Worm (Caenorhabditis elegans) whole organism, L2 larva: ENCODE results near the gene col-8.

Experiments
- C34F6.9 ChIP-seq: fragments of 150-350 bp; optimal IDR thresholded peaks from 2 replicates; lab custom pipeline; 2014; ENCODE audit warnings: missing biosample characterization, missing genetic modification characterization
- F13H6.1 ChIP-seq: sonication (generic microtip); optimal IDR thresholded peaks from 2 replicates; lab custom pipeline; 2016; ENCODE audit warnings: missing genetic modification characterization, missing compliant biosample characterization
- R02D3.7 ChIP-seq: fragments of 150-350 bp; optimal IDR thresholded peaks from 2 replicates; lab custom pipeline; 2014; ENCODE audit warnings: missing biosample characterization, missing genetic modification characterization
- Y55F3AM.14 ChIP-seq: fragments of 200-800 bp; sonication (Bioruptor generic); optimal IDR thresholded peaks from 2 replicates; lab custom pipeline; 2018; ENCODE audit warnings: mild to moderate bottlenecking, missing genetic modification characterization, missing compliant biosample characterization
- ZK546.5 ChIP-seq: sonication (generic microtip); optimal IDR thresholded peaks from 2 replicates; lab custom pipeline; 2017; ENCODE audit warnings: missing biosample characterization, missing genetic modification characterization
- alr-1 ChIP-seq: fragments of 150-350 bp; optimal IDR thresholded peaks from 2 replicates; lab custom pipeline; 2014; ENCODE audit warnings: missing biosample characterization, missing genetic modification characterization
- aly-2 ChIP-seq: fragments of 150-350 bp; optimal IDR thresholded peaks from 2 replicates; lab custom pipeline; 2014; ENCODE audit warnings: missing biosample characterization, missing genetic modification characterization
- ama-1 ChIP-seq: fragments of 150-350 bp; optimal IDR thresholded peaks from 2 replicates; lab custom pipeline; 2018; ENCODE audit warnings: inconsistent platforms
- blmp-1 ChIP-seq: sonication (generic microtip); optimal IDR thresholded peaks from 2 replicates; lab custom pipeline; 2017; ENCODE audit warnings: missing genetic modification characterization, mild to moderate bottlenecking, missing compliant biosample characterization, antibody characterized with exemption, moderate library complexity; ENCODE audit not compliant: insufficient read depth
- ceh-16 ChIP-seq: fragments of 150-350 bp; optimal IDR thresholded peaks from 2 replicates; lab custom pipeline; 2014; ENCODE audit warnings: missing biosample characterization, missing genetic modification characterization
- ceh-82 ChIP-seq: fragments of 150-350 bp; optimal IDR thresholded peaks from 2 replicates; lab custom pipeline; 2014; ENCODE audit warnings: missing biosample characterization, missing genetic modification characterization
- crh-2 ChIP-seq: sonication (generic microtip); optimal IDR thresholded peaks from 2 replicates; lab custom pipeline; 2017; ENCODE audit warnings: missing biosample characterization, missing genetic modification characterization
- dmd-4 ChIP-seq: sonication (generic microtip); optimal IDR thresholded peaks from 2 replicates; lab custom pipeline; 2017; ENCODE audit warnings: missing biosample characterization, missing genetic modification characterization
- egl-27 ChIP-seq: sonication (generic microtip); optimal IDR thresholded peaks from 3 replicates; lab custom pipeline; 2017; ENCODE audit warnings: missing biosample characterization, missing genetic modification reagents, missing genetic modification characterization
- elt-1 ChIP-seq: fragments of 150-350 bp; optimal IDR thresholded peaks from 2 replicates; lab custom pipeline; 2014; ENCODE audit warnings: missing biosample characterization, missing genetic modification characterization
- elt-3 ChIP-seq: sonication (generic microtip); optimal IDR thresholded peaks from 2 replicates; lab custom pipeline; 2017; ENCODE audit warnings: missing biosample characterization, missing genetic modification characterization
- fos-1 ChIP-seq: fragments of 150-350 bp; optimal IDR thresholded peaks from 2 replicates; lab custom pipeline; 2014; ENCODE audit warnings: missing biosample characterization, missing genetic modification characterization
- gmeb-1 ChIP-seq: fragments of 150-350 bp; optimal IDR thresholded peaks from 2 replicates; lab custom pipeline; 2014; ENCODE audit warnings: missing biosample characterization, missing genetic modification characterization
- lin-13 ChIP-seq: fragments of 150-350 bp; optimal IDR thresholded peaks from 2 replicates; lab custom pipeline; 2014; ENCODE audit warnings: missing biosample characterization, missing genetic modification reagents, missing genetic modification characterization
- lin-39 ChIP-seq: fragments of 150-350 bp; optimal IDR thresholded peaks from 2 replicates; lab custom pipeline; 2014; ENCODE audit warnings: missing biosample characterization, missing genetic modification reagents, missing genetic modification characterization
- lsy-2 ChIP-seq, 2 experiments: fragments of 150-350 bp in 1 of 2; sonication (generic microtip) in 1 of 2; optimal IDR thresholded peaks; 2 replicates each; lab custom pipeline; 2014 to 2017; ENCODE audit warnings: missing biosample characterization in 2 of 2, missing genetic modification characterization in 2 of 2
- mab-5 ChIP-seq: fragments of 150-350 bp; optimal IDR thresholded peaks from 2 replicates; lab custom pipeline; 2014; ENCODE audit warnings: missing biosample characterization, missing genetic modification characterization
- mbf-1 ChIP-seq: sonication (generic microtip); optimal IDR thresholded peaks from 2 replicates; lab custom pipeline; 2017; ENCODE audit warnings: missing biosample characterization, missing genetic modification characterization
- nhr-10 ChIP-seq: sonication (generic microtip); optimal IDR thresholded peaks from 2 replicates; lab custom pipeline; 2017; ENCODE audit warnings: missing biosample characterization, missing genetic modification characterization
- nhr-11 ChIP-seq: fragments of 150-350 bp; optimal IDR thresholded peaks from 2 replicates; lab custom pipeline; 2014; ENCODE audit warnings: missing biosample characterization, missing genetic modification characterization
- nhr-12 ChIP-seq: fragments of 150-350 bp; optimal IDR thresholded peaks from 2 replicates; lab custom pipeline; 2014; ENCODE audit warnings: missing biosample characterization, missing genetic modification characterization
- nhr-129 ChIP-seq: fragments of 150-350 bp; optimal IDR thresholded peaks from 2 replicates; lab custom pipeline; 2014; ENCODE audit warnings: missing biosample characterization, missing genetic modification characterization
- nhr-21 ChIP-seq: fragments of 150-350 bp; optimal IDR thresholded peaks from 2 replicates; lab custom pipeline; 2014; ENCODE audit warnings: missing biosample characterization, missing genetic modification characterization
- nhr-23 ChIP-seq: fragments of 150-350 bp; optimal IDR thresholded peaks from 2 replicates; lab custom pipeline; 2014; ENCODE audit warnings: missing biosample characterization, missing genetic modification reagents, missing genetic modification characterization
- nhr-237 ChIP-seq: fragments of 150-350 bp; optimal IDR thresholded peaks from 2 replicates; lab custom pipeline; 2014; ENCODE audit warnings: missing biosample characterization, missing genetic modification characterization
- nhr-25 ChIP-seq: fragments of 150-350 bp; sonication (generic microtip); optimal IDR thresholded peaks from 3 replicates; lab custom pipeline; 2014; ENCODE audit warnings: missing biosample characterization, missing genetic modification characterization
- nhr-6 ChIP-seq: fragments of 150-350 bp; optimal IDR thresholded peaks from 2 replicates; lab custom pipeline; 2014; ENCODE audit warnings: missing biosample characterization, missing genetic modification characterization
- nhr-77 ChIP-seq: fragments of 150-350 bp; optimal IDR thresholded peaks from 2 replicates; lab custom pipeline; 2014; ENCODE audit warnings: missing biosample characterization, missing genetic modification characterization
- peb-1 ChIP-seq: fragments of 150-350 bp; optimal IDR thresholded peaks from 2 replicates; lab custom pipeline; 2014; ENCODE audit warnings: missing biosample characterization, missing genetic modification characterization
- sem-4 ChIP-seq: fragments of 150-350 bp; optimal IDR thresholded peaks from 2 replicates; lab custom pipeline; 2014; ENCODE audit warnings: missing biosample characterization, missing genetic modification reagents, missing genetic modification characterization
- skn-1 ChIP-seq: sonication (generic microtip); optimal IDR thresholded peaks from 2 replicates; lab custom pipeline; 2017; ENCODE audit warnings: missing biosample characterization, missing genetic modification characterization
- sma-3 ChIP-seq: sonication (generic microtip); optimal IDR thresholded peaks from 2 replicates; lab custom pipeline; 2016; ENCODE audit warnings: missing genetic modification reagents, missing genetic modification characterization, missing compliant biosample characterization
- sma-9 ChIP-seq, 2 experiments: fragments of 150-350 bp in 1 of 2; sonication (generic microtip) in 1 of 2; optimal IDR thresholded peaks; 2 replicates each; lab custom pipeline; 2014 to 2016; ENCODE audit warnings: missing genetic modification characterization in 2 of 2, mild to moderate bottlenecking in 1 of 2, missing biosample characterization in 1 of 2, missing compliant biosample characterization in 1 of 2, missing genetic modification reagents in 1 of 2, moderate library complexity in 1 of 2
- snpc-4 ChIP-seq: fragments of 150-350 bp; optimal IDR thresholded peaks from 2 replicates; lab custom pipeline; 2014; ENCODE audit warnings: missing biosample characterization, missing genetic modification characterization
- unc-39 ChIP-seq: fragments of 150-350 bp; optimal IDR thresholded peaks from 2 replicates; lab custom pipeline; 2014; ENCODE audit warnings: missing biosample characterization, missing genetic modification characterization
- unc-55 ChIP-seq: fragments of 150-350 bp; sonication (generic microtip); optimal IDR thresholded peaks from 3 replicates; lab custom pipeline; 2014; ENCODE audit warnings: missing biosample characterization, missing genetic modification reagents, missing genetic modification characterization
- unc-62 ChIP-seq: fragments of 150-350 bp; optimal IDR thresholded peaks from 2 replicates; lab custom pipeline; 2014; ENCODE audit warnings: missing biosample characterization, missing genetic modification reagents, missing genetic modification characterization
- zag-1 ChIP-seq: fragments of 150-350 bp; optimal IDR thresholded peaks from 2 replicates; lab custom pipeline; 2014; ENCODE audit warnings: missing biosample characterization, missing genetic modification characterization
- ztf-1 ChIP-seq: fragments of 200-800 bp; sonication (Bioruptor generic); conservative IDR thresholded peaks from 2 replicates; pipeline ENCODE4 v1.3.6; 2022; ENCODE audit warnings: missing genetic modification characterization, missing compliant biosample characterization
- ztf-11 ChIP-seq: sonication (generic microtip); optimal IDR thresholded peaks from 2 replicates; lab custom pipeline; 2017; ENCODE audit warnings: missing biosample characterization, missing genetic modification characterization
- ztf-4 ChIP-seq: fragments of 150-350 bp; optimal IDR thresholded peaks from 2 replicates; lab custom pipeline; 2014; ENCODE audit warnings: missing biosample characterization, missing genetic modification characterization

Gene col-8

ce11 chrIII:7020500-7020899 lies at the start of gene col-8:
Gene col-8, minus strand, starts transcription at chrIII:7020600.
- TF ChIP-seq F13H6.1 (tag; lab: Kevin White, UChicago) (no peak), mab-5 (tag; lab: Kevin White, UChicago) (no peak), ztf-11 (tag; lab: Kevin White, UChicago) (no peak), crh-2 (tag; lab: Kevin White, UChicago) (no peak), ztf-1 (GFP tag; lab: Robert Waterston, UW) (no peak), nhr-21 (no peak), sem-4 (no peak), ceh-82 (no peak), egl-27 (no peak), unc-62 (no peak), lin-39 (tag; lab: Kevin White, UChicago) (no peak), C34F6.9 (tag; lab: Kevin White, UChicago) (no peak), ceh-16 (no peak), nhr-12 (tag; lab: Kevin White, UChicago) (no peak)

- no peak for TF ChIP-seq nhr-11 (tag; lab: Kevin White, UChicago)
- no peak for TF ChIP-seq unc-39 (tag; lab: Kevin White, UChicago)
- TF ChIP-seq lsy-2 (tag; optimal IDR thresholded peaks at IDR 0.05; lab: Kevin White, UChicago) = no peak
- no peak for TF ChIP-seq Y55F3AM.14 (GFP tag; lab: Kevin White, UChicago)
- no peak for TF ChIP-seq unc-55 (GFP tag; lab: Kevin White, UChicago)
- TF ChIP-seq fos-1 (tag; lab: Kevin White, UChicago) = no peak
- TF ChIP-seq ZK546.5 (tag; lab: Kevin White, UChicago) = no peak
- TF ChIP-seq lin-13 (GFP tag; lab: Kevin White, UChicago) = no peak
- no peak for TF ChIP-seq lin-39 (tag; lab: Kevin White, UChicago)
- TF ChIP-seq nhr-129 (tag; lab: Kevin White, UChicago) = no peak
- TF ChIP-seq peb-1 (tag; lab: Kevin White, UChicago) = no peak
- no peak for TF ChIP-seq nhr-23 (tag; lab: Kevin White, UChicago)
- no peak for TF ChIP-seq sem-4
- TF ChIP-seq nhr-21 = no peak
- TF ChIP-seq aly-2 = no peak
- TF ChIP-seq skn-1 (tag; lab: Kevin White, UChicago) = no peak
- TF ChIP-seq sma-3 (GFP tag; lab: Kevin White, UChicago) = no peak
- no peak for TF ChIP-seq sma-9 (GFP tag; optimal IDR thresholded peaks at IDR 0.05; lab: Kevin White, UChicago)
- no peak for TF ChIP-seq sma-9 (tag; optimal IDR thresholded peaks at IDR 0.05; lab: Kevin White, UChicago)
- no peak for TF ChIP-seq R02D3.7 (tag; lab: Kevin White, UChicago)
- no peak for TF ChIP-seq dmd-4 (tag; lab: Kevin White, UChicago)
Observed at ce11 chrIII:7069981-7070380, 49.6 kb upstream of the col-8 start, which contains the start of gene tmem-17. Gene tmem-17, plus strand, starts transcription at chrIII:7070281.

ce11 chrIII:7068520-7069113 lies 48.2 kb upstream of the col-8 start, which contains the start of the genes ubc-18 and R01H2.8:
Gene ubc-18, minus strand, starts transcription at chrIII:7068570.
Gene R01H2.8, plus strand, starts transcription at chrIII:7069063.
- TF ChIP-seq snpc-4 (tag; lab: Kevin White, UChicago) = no peak
- no peak for TF ChIP-seq ceh-16
- TF ChIP-seq skn-1 (tag; lab: Kevin White, UChicago) = no peak
- TF ChIP-seq ZK546.5 (tag; lab: Kevin White, UChicago) = no peak
- no peak for TF ChIP-seq Y55F3AM.14 (GFP tag; lab: Kevin White, UChicago)
- TF ChIP-seq ztf-4 (tag; lab: Kevin White, UChicago) = no peak
- peak; percentile 56 for TF ChIP-seq unc-55 (GFP tag; lab: Kevin White, UChicago)
- TF ChIP-seq gmeb-1 (tag; lab: Kevin White, UChicago) = peak; percentile 88
- no peak for TF ChIP-seq lin-39 (tag; lab: Kevin White, UChicago)
- peak; percentile 41 for TF ChIP-seq crh-2 (tag; lab: Kevin White, UChicago)
- TF ChIP-seq C34F6.9 (tag; lab: Kevin White, UChicago) = peak; percentile 65
- no peak for TF ChIP-seq sem-4
- TF ChIP-seq nhr-23 (tag; lab: Kevin White, UChicago) = no peak
- TF ChIP-seq nhr-25 = no peak
- TF ChIP-seq elt-3 (tag; lab: Kevin White, UChicago) = no peak
- TF ChIP-seq ztf-1 (GFP tag; lab: Robert Waterston, UW) = no peak
- TF ChIP-seq lsy-2 (tag; optimal IDR thresholded peaks at IDR 0.05; lab: Kevin White, UChicago) = peak in 1 of 2 experiments; percentile 68
- TF ChIP-seq nhr-21 = no peak
- TF ChIP-seq mbf-1 (tag; lab: Kevin White, UChicago) = no peak
- no peak for TF ChIP-seq nhr-77 (tag; lab: Kevin White, UChicago)
- no peak for TF ChIP-seq dmd-4 (tag; lab: Kevin White, UChicago)
- TF ChIP-seq alr-1 (tag; lab: Kevin White, UChicago) = no peak
- TF ChIP-seq egl-27 = peak; percentile 17
- TF ChIP-seq ama-1 (lab: Kevin White, UChicago) = no peak
- TF ChIP-seq nhr-12 (tag; lab: Kevin White, UChicago) = no peak
- TF ChIP-seq elt-1 (tag; lab: Kevin White, UChicago) = no peak
- TF ChIP-seq nhr-6 (tag; lab: Kevin White, UChicago) = no peak
- no peak for TF ChIP-seq aly-2
- no peak for TF ChIP-seq R02D3.7 (tag; lab: Kevin White, UChicago)
- TF ChIP-seq blmp-1 (tag; lab: Kevin White, UChicago) = no peak
- TF ChIP-seq peb-1 (tag; lab: Kevin White, UChicago) = no peak
- no peak for TF ChIP-seq unc-62
- no peak for TF ChIP-seq nhr-10 (tag; lab: Kevin White, UChicago)
- TF ChIP-seq unc-39 (tag; lab: Kevin White, UChicago) = no peak
- no peak for TF ChIP-seq nhr-237
- no peak for TF ChIP-seq ceh-82
- no peak for TF ChIP-seq F13H6.1 (tag; lab: Kevin White, UChicago)
- TF ChIP-seq nhr-129 (tag; lab: Kevin White, UChicago) = peak; percentile 68
- no peak for TF ChIP-seq zag-1
